Worm (Caenorhabditis elegans) whole organism, L2 larva: ENCODE results near the gene sand-1.

Experiments
- F13H6.1 ChIP-seq: sonication (generic microtip); optimal IDR thresholded peaks from 2 replicates; lab custom pipeline; 2016; ENCODE audit warnings: missing genetic modification characterization, missing compliant biosample characterization
- ceh-82 ChIP-seq: fragments of 150-350 bp; optimal IDR thresholded peaks from 2 replicates; lab custom pipeline; 2014; ENCODE audit warnings: missing biosample characterization, missing genetic modification characterization
- crh-2 ChIP-seq: sonication (generic microtip); optimal IDR thresholded peaks from 2 replicates; lab custom pipeline; 2017; ENCODE audit warnings: missing biosample characterization, missing genetic modification characterization
- elt-3 ChIP-seq: sonication (generic microtip); optimal IDR thresholded peaks from 2 replicates; lab custom pipeline; 2017; ENCODE audit warnings: missing biosample characterization, missing genetic modification characterization
- mdl-1 ChIP-seq, 2 experiments: fragments of 150-350 bp in 1 of 2; sonication (generic microtip) in 1 of 2; optimal IDR thresholded peaks; 2 replicates each; lab custom pipeline; 2017; ENCODE audit warnings: missing biosample characterization in 2 of 2, missing genetic modification characterization in 2 of 2
- nhr-21 ChIP-seq: fragments of 150-350 bp; optimal IDR thresholded peaks from 2 replicates; lab custom pipeline; 2014; ENCODE audit warnings: missing biosample characterization, missing genetic modification characterization
- nhr-23 ChIP-seq: fragments of 150-350 bp; optimal IDR thresholded peaks from 2 replicates; lab custom pipeline; 2014; ENCODE audit warnings: missing biosample characterization, missing genetic modification reagents, missing genetic modification characterization
- skn-1 ChIP-seq: sonication (generic microtip); optimal IDR thresholded peaks from 2 replicates; lab custom pipeline; 2017; ENCODE audit warnings: missing biosample characterization, missing genetic modification characterization
- unc-39 ChIP-seq: fragments of 150-350 bp; optimal IDR thresholded peaks from 2 replicates; lab custom pipeline; 2014; ENCODE audit warnings: missing biosample characterization, missing genetic modification characterization
- unc-62 ChIP-seq: fragments of 150-350 bp; optimal IDR thresholded peaks from 2 replicates; lab custom pipeline; 2014; ENCODE audit warnings: missing biosample characterization, missing genetic modification reagents, missing genetic modification characterization

ce11 chrIV:5377062-5377461 lies 10.4 kb downstream of the sand-1 start, which contains the start of gene elo-5:
- TF ChIP-seq unc-62 (GFP tag; lab: Kevin White, UChicago) (no peak), F13H6.1 (tag; lab: Kevin White, UChicago) (no peak), elt-3 (tag; lab: Kevin White, UChicago) (no peak), skn-1 (tag; lab: Kevin White, UChicago) (no peak), ceh-82 (tag; lab: Kevin White, UChicago) (no peak), mdl-1 (tag; optimal IDR thresholded peaks at IDR 0.05; lab: Kevin White, UChicago) (no peak), crh-2 (tag; lab: Kevin White, UChicago) (no peak), nhr-23 (tag; lab: Kevin White, UChicago) (no peak), nhr-21 (tag; lab: Kevin White, UChicago) (no peak), unc-39 (tag; lab: Kevin White, UChicago) (no peak)
